Worm (Caenorhabditis elegans): Measurements from ENCODE around the gene gpa-17.

- TF ChIP-seq nhr-28 (tag; optimal IDR thresholded peaks at IDR 0.05), result peak; percentile 39
- TF ChIP-seq egl-27 (tag; optimal IDR thresholded peaks at IDR 0.05), result no peak
- peak; percentile 38; the same call in 1 of the 2 replicates for TF ChIP-seq Y48G9A.11 (GFP tag; IDR thresholded peaks at IDR 0.05)
- TF ChIP-seq snpc-4 (tag; optimal IDR thresholded peaks at IDR 0.05), result no peak
- TF ChIP-seq mdl-1 (tag; optimal IDR thresholded peaks at IDR 0.05), result peak in 1 of 2 experiments; percentile 29
- TF ChIP-seq lsy-2 (tag; optimal IDR thresholded peaks at IDR 0.05), result peak; percentile 73 to 96
- TF ChIP-seq ctbp-1 (GFP tag; IDR thresholded peaks at IDR 0.05), result peak; percentile 95
- peak; percentile 84 for TF ChIP-seq ces-1 (GFP tag; optimal IDR thresholded peaks at IDR 0.05)
Measured at ce11 chrIII:2596984-2597454, 10.7 kb downstream of the gpa-17 start, which contains the start of gene apb-1.
